Fruit fly (Drosophila melanogaster) whole organism, embryonic: ENCODE measurements around the gene SkpA.

Source experiments
- Antp ChIP-seq: fragments of 200-800 bp; sonication (Bioruptor generic); optimal IDR thresholded peaks from 3 replicates; lab custom pipeline; 2016; ENCODE audit warnings: missing biosample characterization, missing genetic modification characterization
- Bgb ChIP-seq: fragments of 200-800 bp; sonication (Bioruptor generic); IDR thresholded peaks from 2 replicates; pipeline ENCODE4 v1.3.6; 2022; ENCODE audit warnings: missing biosample characterization, missing genetic modification characterization; ENCODE audit not compliant: partially characterized antibody
- Blimp-1 ChIP-seq: fragments of 200-800 bp; sonication (Bioruptor generic); optimal IDR thresholded peaks from 3 replicates; lab custom pipeline; 2018; ENCODE audit warnings: missing biosample characterization, missing genetic modification characterization, mild to moderate bottlenecking, moderate library complexity, missing genetic modification reagents
- Bteb2 ChIP-seq: fragments of 200-800 bp; sonication (Bioruptor generic); optimal IDR thresholded peaks from 2 replicates; lab custom pipeline; 2016; ENCODE audit warnings: missing biosample characterization, missing genetic modification characterization
- CG11247 ChIP-seq: fragments of 200-800 bp; sonication (Bioruptor generic); IDR thresholded peaks from 2 replicates; pipeline ENCODE4 v1.3.6; 2022; ENCODE audit warnings: missing biosample characterization, missing genetic modification characterization
- CG15073 ChIP-seq: fragments of 200-800 bp; sonication (Bioruptor generic); optimal IDR thresholded peaks from 2 replicates; lab custom pipeline; 2016; ENCODE audit warnings: missing biosample characterization, missing genetic modification characterization
- CG1529 ChIP-seq: fragments of 200-800 bp; sonication (Bioruptor generic); optimal IDR thresholded peaks from 3 replicates; lab custom pipeline; 2018; ENCODE audit warnings: missing biosample characterization, missing genetic modification characterization
- CG17359 ChIP-seq: fragments of 200-800 bp; sonication (Bioruptor generic); optimal IDR thresholded peaks from 3 replicates; lab custom pipeline; 2018; ENCODE audit warnings: missing biosample characterization, mild to moderate bottlenecking, missing genetic modification characterization, moderate library complexity
- CG18476 ChIP-seq: fragments of 200-800 bp; sonication (Bioruptor generic); optimal IDR thresholded peaks from 2 replicates; lab custom pipeline; 2016; ENCODE audit warnings: missing biosample characterization, mild to moderate bottlenecking, missing genetic modification characterization
- CG18764 ChIP-seq: fragments of 200-800 bp; sonication (Bioruptor generic); optimal IDR thresholded peaks from 3 replicates; lab custom pipeline; 2016; ENCODE audit warnings: missing biosample characterization, missing genetic modification characterization
- CG2199 ChIP-seq: fragments of 200-800 bp; sonication (Bioruptor generic); IDR thresholded peaks from 3 replicates; pipeline ENCODE4 v1.3.6; 2022; ENCODE audit warnings: missing biosample characterization, missing genetic modification characterization
- CG2712 ChIP-seq: fragments of 200-800 bp; optimal IDR thresholded peaks from 3 replicates; lab custom pipeline; 2019; ENCODE audit warnings: missing biosample characterization, mild to moderate bottlenecking, missing genetic modification characterization, moderate library complexity
- CG34376 ChIP-seq: fragments of 200-800 bp; sonication (Bioruptor generic); optimal IDR thresholded peaks from 2 replicates; lab custom pipeline; 2018; ENCODE audit warnings: missing biosample characterization, mild to moderate bottlenecking, missing genetic modification characterization
- CG42726 ChIP-seq: fragments of 200-800 bp; sonication (Bioruptor generic); IDR thresholded peaks from 2 replicates; pipeline ENCODE4 v1.3.6; 2022; ENCODE audit warnings: missing biosample characterization, missing genetic modification characterization; ENCODE audit not compliant: partially characterized antibody
- CG6791 ChIP-seq: fragments of 200-800 bp; sonication (Bioruptor generic); IDR thresholded peaks from 3 replicates; pipeline ENCODE4 v1.3.6; 2022; ENCODE audit warnings: missing biosample characterization, missing genetic modification characterization; ENCODE audit not compliant: partially characterized antibody
- CG7963 ChIP-seq: fragments of 200-800 bp; sonication (Bioruptor generic); IDR thresholded peaks from 3 replicates; pipeline ENCODE4 v1.3.6; 2022; ENCODE audit warnings: missing biosample characterization, missing genetic modification characterization; ENCODE audit not compliant: partially characterized antibody
- CG7987 ChIP-seq: fragments of 200-800 bp; sonication (Bioruptor generic); optimal IDR thresholded peaks from 2 replicates; lab custom pipeline; 2018; ENCODE audit warnings: missing biosample characterization, mild to moderate bottlenecking, missing genetic modification characterization, moderate library complexity
- CG8089 ChIP-seq: fragments of 200-800 bp; sonication (Bioruptor generic); optimal IDR thresholded peaks from 3 replicates; lab custom pipeline; 2016; ENCODE audit warnings: missing biosample characterization, missing genetic modification characterization
- CG9727 ChIP-seq: fragments of 200-800 bp; sonication (Bioruptor generic); optimal IDR thresholded peaks from 3 replicates; lab custom pipeline; 2017; ENCODE audit warnings: missing biosample characterization, mild to moderate bottlenecking, missing genetic modification characterization
- CG9797 ChIP-seq: fragments of 200-800 bp; sonication (Bioruptor generic); optimal IDR thresholded peaks from 3 replicates; lab custom pipeline; 2018; ENCODE audit warnings: missing biosample characterization, mild to moderate bottlenecking, missing genetic modification characterization
- Dref ChIP-seq: fragments of 200-800 bp; sonication (Bioruptor generic); IDR thresholded peaks from 2 replicates; pipeline ENCODE4 v1.3.6; 2022; ENCODE audit warnings: missing biosample characterization, missing genetic modification characterization
- Elba2 ChIP-seq: fragments of 200-800 bp; sonication (Bioruptor generic); optimal IDR thresholded peaks from 3 replicates; lab custom pipeline; 2016; ENCODE audit warnings: missing biosample characterization, missing genetic modification characterization
- Gug ChIP-seq: fragments of 200-800 bp; sonication (Bioruptor generic); IDR thresholded peaks from 4 replicates; pipeline ENCODE4 v1.3.6; 2022; ENCODE audit warnings: missing biosample characterization, missing genetic modification characterization
- Mad ChIP-seq: fragments of 200-800 bp; sonication (Bioruptor generic); optimal IDR thresholded peaks from 2 replicates; lab custom pipeline; 2016; ENCODE audit warnings: missing biosample characterization, missing genetic modification characterization
- Myb ChIP-seq: fragments of 200-800 bp; sonication (Bioruptor generic); optimal IDR thresholded peaks from 2 replicates; lab custom pipeline; 2016; ENCODE audit warnings: missing biosample characterization, missing genetic modification characterization
- Optix ChIP-seq: fragments of 200-800 bp; sonication (Bioruptor generic); IDR thresholded peaks from 3 replicates; pipeline ENCODE4 v1.3.6; 2022; ENCODE audit warnings: missing biosample characterization, missing genetic modification characterization
- Pdp1 ChIP-seq, 2 experiments: fragments of 200-800 bp; sonication (Bioruptor generic); optimal IDR thresholded peaks; 3 replicates each; lab custom pipeline; 2016; ENCODE audit warnings: missing biosample characterization in 2 of 2, missing genetic modification characterization in 2 of 2, mild to moderate bottlenecking in 1 of 2, moderate library complexity in 1 of 2
- Stat92E ChIP-seq, 3 experiments: fragments of >200 bp in 2 of 3; fragments of 200-800 bp in 1 of 3; sonication (Bioruptor generic) in 1 of 3; optimal IDR thresholded peaks; 2 replicates each; lab custom pipeline; 2017 to 2019; ENCODE audit warnings: missing biosample characterization in 3 of 3, missing genetic modification characterization in 3 of 3, mild to moderate bottlenecking in 1 of 3, moderate library complexity in 1 of 3
- amos ChIP-seq: fragments of 200-800 bp; sonication (Bioruptor generic); IDR thresholded peaks from 2 replicates; pipeline ENCODE4 v1.3.6; 2022; ENCODE audit warnings: missing biosample characterization, missing genetic modification characterization; ENCODE audit not compliant: partially characterized antibody
- aop ChIP-seq: fragments of 200-800 bp; sonication (Bioruptor generic); IDR thresholded peaks from 2 replicates; pipeline ENCODE4 v1.3.6; 2022; ENCODE audit warnings: missing biosample characterization, missing genetic modification characterization
- chinmo ChIP-seq: fragments of 200-800 bp; sonication (Bioruptor generic); IDR thresholded peaks from 4 replicates; pipeline ENCODE4 v1.3.6; 2022; ENCODE audit warnings: missing biosample characterization, missing genetic modification characterization; ENCODE audit not compliant: partially characterized antibody
- dpn ChIP-seq, 2 experiments: fragments of 200-800 bp; sonication (Bioruptor generic); optimal IDR thresholded peaks; 3 replicates each; lab custom pipeline; 2016; ENCODE audit warnings: missing biosample characterization in 2 of 2, missing genetic modification characterization in 2 of 2
- eve ChIP-seq, 2 experiments: fragments of >200 bp; optimal IDR thresholded peaks; 2 replicates each; lab custom pipeline; 2017; ENCODE audit warnings: missing biosample characterization in 2 of 2, missing genetic modification characterization in 2 of 2
- ewg ChIP-seq: fragments of 200-800 bp; sonication (Bioruptor generic); optimal IDR thresholded peaks from 3 replicates; lab custom pipeline; 2017; ENCODE audit warnings: mild to moderate bottlenecking, missing biosample characterization, missing genetic modification reagents, missing genetic modification characterization
- her ChIP-seq: fragments of 200-800 bp; sonication (Bioruptor generic); optimal IDR thresholded peaks from 2 replicates; lab custom pipeline; 2016; ENCODE audit warnings: missing biosample characterization, missing genetic modification characterization
- kni ChIP-seq: fragments of 200-800 bp; sonication (Bioruptor generic); optimal IDR thresholded peaks from 3 replicates; lab custom pipeline; 2017; ENCODE audit warnings: mild to moderate bottlenecking, missing biosample characterization, missing genetic modification reagents, missing genetic modification characterization
- knrl ChIP-seq: fragments of 200-800 bp; sonication (Bioruptor generic); IDR thresholded peaks from 3 replicates; pipeline ENCODE4 v1.3.6; 2022; ENCODE audit warnings: missing biosample characterization, missing genetic modification characterization; ENCODE audit not compliant: partially characterized antibody
- oc ChIP-seq: fragments of 200-800 bp; sonication (Bioruptor generic); optimal IDR thresholded peaks from 2 replicates; lab custom pipeline; 2018; ENCODE audit warnings: missing biosample characterization, mild to moderate bottlenecking, missing genetic modification characterization, moderate library complexity
- slbo ChIP-seq: fragments of 200-800 bp; sonication (Bioruptor generic); IDR thresholded peaks from 2 replicates; pipeline ENCODE4 v1.3.6; 2022; ENCODE audit warnings: missing biosample characterization, missing genetic modification characterization
- sob ChIP-seq: fragments of 200-800 bp; sonication (Bioruptor generic); IDR thresholded peaks from 2 replicates; pipeline ENCODE4 v1.3.6; 2022; ENCODE audit warnings: missing biosample characterization, missing genetic modification characterization
- stc ChIP-seq: fragments of 200-800 bp; sonication (Bioruptor generic); IDR thresholded peaks from 2 replicates; pipeline ENCODE4 v1.3.6; 2022; ENCODE audit warnings: missing biosample characterization, missing genetic modification characterization
- tin ChIP-seq: fragments of 200-800 bp; sonication (Bioruptor generic); optimal IDR thresholded peaks from 3 replicates; lab custom pipeline; 2016; ENCODE audit warnings: missing biosample characterization, missing genetic modification characterization
- tll ChIP-seq, 2 experiments: fragments of 200-800 bp in 1 of 2; fragments of >200 bp in 1 of 2; sonication (Bioruptor generic) in 1 of 2; optimal IDR thresholded peaks; 2 replicates each; lab custom pipeline; 2017 to 2019; ENCODE audit warnings: missing biosample characterization in 2 of 2, missing genetic modification characterization in 2 of 2, mild to moderate bottlenecking in 1 of 2, moderate library complexity in 1 of 2
- trem ChIP-seq: fragments of 200-800 bp; optimal IDR thresholded peaks from 3 replicates; lab custom pipeline; 2019; ENCODE audit warnings: missing biosample characterization, mild to moderate bottlenecking, missing genetic modification characterization, moderate library complexity
- vvl ChIP-seq: fragments of 200-800 bp; sonication (Bioruptor generic); IDR thresholded peaks from 2 replicates; pipeline ENCODE4 v1.3.6; 2022; ENCODE audit warnings: missing biosample characterization, missing genetic modification characterization

Gene SkpA

dm6 chrX:635495-636142 lies 20.3 kb upstream of the SkpA start, which contains the start of gene Dredd (continued):
- TF ChIP-seq Antp (GFP tag; lab: Kevin White, UChicago) (no peak), CG1529 (GFP tag; lab: Kevin White, UChicago) (no peak), knrl (GFP tag; lab: Robert Waterston, UW) (peak; percentile 90), CG34376 (GFP tag; lab: Kevin White, UChicago) (peak; percentile 19), CG9797 (peak; percentile 56), Myb (GFP tag; lab: Kevin White, UChicago) (peak; percentile 24), Gug (no peak), CG17359 (peak; percentile 4), CG7963 (GFP tag; lab: Robert Waterston, UW) (peak; percentile 86), CG42726 (GFP tag; lab: Robert Waterston, UW) (peak; percentile 82; the same call in 1 of the 2 replicates)

dm6 chrX:636606-637530 lies 19.0 kb upstream of the SkpA start:
- TF ChIP-seq aop (GFP tag; lab: Robert Waterston, UW): no peak
- TF ChIP-seq CG2199 (GFP tag; lab: Robert Waterston, UW): peak; percentile 65; the same call in 1 of the 3 replicates
- TF ChIP-seq CG6791: no peak
- no peak for TF ChIP-seq CG11247 (GFP tag; lab: Robert Waterston, UW)
- no peak for TF ChIP-seq CG15073 (GFP tag; lab: Kevin White, UChicago)
- no peak for TF ChIP-seq her
- TF ChIP-seq Blimp-1 (GFP tag; lab: Kevin White, UChicago): peak; percentile 82
- no peak for TF ChIP-seq trem
- no peak for TF ChIP-seq Bteb2
- TF ChIP-seq Bgb (GFP tag; lab: Robert Waterston, UW): peak; percentile 38; the same call in 1 of the 2 replicates
- TF ChIP-seq CG2712 (tag; lab: Kevin White, UChicago): no peak
- TF ChIP-seq tll (GFP tag; optimal IDR thresholded peaks at IDR 0.05; lab: Kevin White, UChicago): peak in 1 of 2 experiments; percentile 4
- no peak for TF ChIP-seq amos (GFP tag; lab: Robert Waterston, UW)
- peak; percentile 27; the same call in 1 of the 2 replicates for TF ChIP-seq vvl
- TF ChIP-seq chinmo (GFP tag; lab: Robert Waterston, UW): peak; percentile 94
- TF ChIP-seq oc (tag; lab: Kevin White, UChicago): peak; percentile 12
- peak; percentile 79 for TF ChIP-seq ewg (GFP tag; lab: Kevin White, UChicago)
- TF ChIP-seq stc (GFP tag; lab: Robert Waterston, UW): no peak
- TF ChIP-seq kni: peak; percentile 56
- no peak for TF ChIP-seq Elba2 (GFP tag; lab: Kevin White, UChicago)
- no peak for TF ChIP-seq dpn (GFP tag; optimal IDR thresholded peaks at IDR 0.05; lab: Kevin White, UChicago)
- no peak for TF ChIP-seq Stat92E (GFP tag; optimal IDR thresholded peaks at IDR 0.05; lab: Kevin White, UChicago)
- no peak for TF ChIP-seq Optix (GFP tag; lab: Robert Waterston, UW)
- no peak for TF ChIP-seq CG18764 (GFP tag; lab: Kevin White, UChicago)
- no peak for TF ChIP-seq CG8089 (GFP tag; lab: Kevin White, UChicago)
- peak; percentile 23 for TF ChIP-seq CG7987
- TF ChIP-seq slbo (GFP tag; lab: Robert Waterston, UW): no peak
- no peak for TF ChIP-seq tin (GFP tag; lab: Kevin White, UChicago)
- no peak for TF ChIP-seq sob (GFP tag; lab: Robert Waterston, UW)
- TF ChIP-seq eve (GFP tag; optimal IDR thresholded peaks at IDR 0.05; lab: Kevin White, UChicago): no peak
- TF ChIP-seq CG9727 (GFP tag; lab: Kevin White, UChicago): no peak
- TF ChIP-seq Mad (GFP tag; lab: Kevin White, UChicago): no peak
- peak in 1 of 2 experiments; percentile 48 for TF ChIP-seq Pdp1 (GFP tag; optimal IDR thresholded peaks at IDR 0.05; lab: Kevin White, UChicago)
- no peak for TF ChIP-seq Dref (GFP tag; lab: Robert Waterston, UW)
- no peak for TF ChIP-seq CG18476 (GFP tag; lab: Kevin White, UChicago)
